Fruit fly (Drosophila melanogaster): ENCODE results near the gene Mco4.

The Mco4 gene

DNA sequence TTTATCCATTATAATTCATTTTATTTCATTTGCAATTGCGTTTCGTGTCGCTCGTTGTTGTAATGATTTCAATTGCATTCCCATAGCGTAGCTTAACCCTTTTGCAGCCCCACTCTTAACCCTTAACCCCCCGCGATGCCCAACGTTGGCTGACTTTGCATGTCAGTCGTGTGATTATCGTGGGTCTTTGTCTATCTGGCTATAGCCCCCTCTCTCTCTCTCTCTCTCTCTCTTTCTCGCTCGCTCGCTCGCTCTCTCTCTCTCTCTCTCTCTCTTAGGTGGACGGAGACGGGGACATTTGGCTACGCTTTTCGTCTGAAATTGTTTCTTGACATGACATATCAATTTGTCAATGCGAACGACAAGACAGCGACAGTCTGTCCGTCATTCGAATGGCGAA lies 43.7 kb downstream of the Mco4 start:
- no peak for TF ChIP-seq noc (tag; optimal IDR thresholded peaks at IDR 0.05)

DNA sequence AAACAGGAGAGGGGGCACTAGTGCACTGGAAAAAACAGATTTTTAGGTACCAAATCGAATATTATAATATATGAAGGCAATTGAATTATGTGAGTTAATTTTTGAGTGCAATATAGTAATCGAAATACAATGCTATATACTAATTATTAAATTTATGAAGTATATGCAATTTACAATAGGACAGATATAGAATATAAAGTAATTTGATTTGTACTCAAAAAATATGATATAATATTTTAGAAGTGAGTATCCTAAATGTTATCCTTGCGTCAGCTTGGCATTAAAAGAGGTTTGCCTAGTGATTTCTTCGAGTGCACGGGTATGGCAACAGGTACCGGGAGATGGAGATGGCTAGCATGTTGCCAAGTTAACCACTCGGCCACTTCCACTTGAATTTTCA lies 49.0 kb downstream of the Mco4 start:
- TF ChIP-seq noc (tag; optimal IDR thresholded peaks at IDR 0.05) = no peak

DNA sequence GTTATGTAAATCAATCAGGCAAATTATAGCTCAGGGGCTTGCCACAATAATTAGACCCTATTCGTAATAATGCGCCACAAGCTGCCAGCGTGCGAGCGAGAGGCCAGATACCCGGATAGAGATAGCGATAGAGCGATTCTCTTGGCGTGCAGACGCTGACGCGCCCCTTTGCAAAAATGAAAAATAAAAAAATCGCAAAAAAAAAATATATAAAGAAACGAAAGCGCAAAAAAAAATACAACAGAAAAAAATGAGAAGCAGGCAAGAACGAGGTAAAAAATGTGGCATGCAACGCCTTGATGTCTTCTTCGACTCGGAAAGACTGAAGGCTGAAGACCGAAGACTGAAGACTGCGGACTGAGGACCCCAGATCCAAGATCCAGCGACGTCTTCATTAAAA lies 49.6 kb downstream of the Mco4 start:
- TF ChIP-seq noc (tag; optimal IDR thresholded peaks at IDR 0.05) = no peak

DNA sequence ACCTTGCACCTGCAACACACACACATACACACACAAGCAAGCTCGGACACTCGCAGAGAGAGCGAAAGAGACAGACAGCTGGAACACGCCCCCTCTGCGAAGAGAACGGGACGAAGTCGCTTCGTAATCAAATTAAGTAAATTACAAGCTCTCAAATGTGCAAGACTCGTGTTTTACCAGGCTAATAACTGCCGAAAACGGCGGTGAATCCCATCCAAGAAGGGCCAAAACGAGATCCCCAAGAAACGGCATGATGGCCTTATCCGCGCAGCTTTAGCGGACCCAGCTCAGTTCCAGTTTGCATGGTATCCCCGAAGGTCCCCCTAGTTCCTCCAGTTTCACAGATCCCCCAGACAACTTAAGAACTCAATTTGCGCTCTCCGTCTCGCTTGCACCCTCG lies 51.9 kb downstream of the Mco4 start:
- no peak for TF ChIP-seq noc (tag; optimal IDR thresholded peaks at IDR 0.05)

Measured in whole organism, larva.